Worm (Caenorhabditis elegans) whole organism, L1 larva: ENCODE measurements around the gene F53F8.5.

Experiments used
- F16B12.6 ChIP-seq: fragments of 150-350 bp; optimal IDR thresholded peaks from 2 replicates; lab custom pipeline; 2014; ENCODE audit warnings: missing biosample characterization, missing genetic modification characterization
- aha-1 ChIP-seq: fragments of 150-350 bp; optimal IDR thresholded peaks from 2 replicates; lab custom pipeline; 2014; ENCODE audit warnings: missing biosample characterization, missing genetic modification characterization
- aly-2 ChIP-seq: fragments of 150-350 bp; optimal IDR thresholded peaks from 2 replicates; lab custom pipeline; 2014; ENCODE audit warnings: missing biosample characterization, missing genetic modification characterization
- ceh-82 ChIP-seq, 3 experiments: fragments of 150-350 bp in 1 of 3; sonication (generic microtip) in 2 of 3; optimal IDR thresholded peaks; 2 replicates each; lab custom pipeline; 2014 to 2017; ENCODE audit warnings: missing biosample characterization in 3 of 3, missing genetic modification characterization in 3 of 3
- ces-1 ChIP-seq: fragments of 150-350 bp; optimal IDR thresholded peaks from 2 replicates; lab custom pipeline; 2014; ENCODE audit warnings: missing biosample characterization, missing genetic modification reagents, missing genetic modification characterization
- dpl-1 ChIP-seq, 3 experiments: fragments of 150-350 bp in 2 of 3; sonication (generic microtip) in 1 of 3; optimal IDR thresholded peaks; 2 replicates each; lab custom pipeline; 2014 to 2017; ENCODE audit warnings: missing biosample characterization in 3 of 3, missing genetic modification characterization in 3 of 3, missing genetic modification reagents in 3 of 3
- dsc-1 ChIP-seq: sonication (generic microtip); optimal IDR thresholded peaks from 2 replicates; lab custom pipeline; 2016; ENCODE audit warnings: mild to moderate bottlenecking, missing genetic modification characterization, missing compliant biosample characterization
- efl-1 ChIP-seq, 4 experiments: fragments of 150-350 bp; optimal IDR thresholded peaks in 3 of 4; peaks in 1 of 4; 1 replicate in 1 of 4; 2 replicates in 3 of 4; lab custom pipeline; 2014; ENCODE audit warnings: missing biosample characterization in 2 of 4, missing genetic modification characterization in 2 of 4, missing genetic modification reagents in 2 of 4
- elt-3 ChIP-seq, 6 experiments: fragments of 150-350 bp in 1 of 6; sonication (generic microtip); optimal IDR thresholded peaks; 2 replicates each; lab custom pipeline; 2017 to 2018; ENCODE audit warnings: missing biosample characterization in 6 of 6, missing genetic modification characterization in 6 of 6, inconsistent platforms in 1 of 6
- fkh-10 ChIP-seq: sonication (generic microtip); optimal IDR thresholded peaks from 2 replicates; lab custom pipeline; 2017; ENCODE audit warnings: missing biosample characterization, missing genetic modification reagents, missing genetic modification characterization
- fkh-8 ChIP-seq: sonication (generic microtip); optimal IDR thresholded peaks from 2 replicates; lab custom pipeline; 2016; ENCODE audit warnings: mild to moderate bottlenecking, missing genetic modification characterization, missing compliant biosample characterization
- fos-1 ChIP-seq: fragments of 150-350 bp; optimal IDR thresholded peaks from 2 replicates; lab custom pipeline; 2014; ENCODE audit warnings: missing biosample characterization, missing genetic modification characterization
- hlh-17 ChIP-seq: fragments of 200-800 bp; sonication (Bioruptor generic); optimal IDR thresholded peaks from 2 replicates; lab custom pipeline; 2018; ENCODE audit warnings: missing genetic modification characterization, mild to moderate bottlenecking, missing compliant biosample characterization, moderate library complexity, borderline replicate concordance
- hlh-4 ChIP-seq: sonication (generic microtip); optimal IDR thresholded peaks from 2 replicates; lab custom pipeline; 2016; ENCODE audit warnings: mild to moderate bottlenecking, missing genetic modification characterization, missing compliant biosample characterization
- jun-1 ChIP-seq: fragments of 150-350 bp; optimal IDR thresholded peaks from 2 replicates; lab custom pipeline; 2014; ENCODE audit warnings: missing biosample characterization, missing genetic modification reagents, missing genetic modification characterization
- lin-13 ChIP-seq: fragments of 150-350 bp; optimal IDR thresholded peaks from 2 replicates; lab custom pipeline; 2014; ENCODE audit warnings: missing biosample characterization, missing genetic modification reagents, missing genetic modification characterization
- lin-14 ChIP-seq: fragments of 200-800 bp; sonication (Bioruptor generic); optimal IDR thresholded peaks from 2 replicates; lab custom pipeline; 2018; ENCODE audit warnings: mild to moderate bottlenecking, missing genetic modification characterization, moderate library complexity, missing compliant biosample characterization
- lin-15B ChIP-seq: fragments of 150-350 bp; sonication (generic microtip); optimal IDR thresholded peaks from 3 replicates; lab custom pipeline; 2014; ENCODE audit warnings: missing biosample characterization, missing genetic modification characterization
- lin-35 ChIP-seq, 2 experiments: fragments of 150-350 bp; optimal IDR thresholded peaks; 2 replicates each; lab custom pipeline; 2014; ENCODE audit warnings: missing biosample characterization in 2 of 2, missing genetic modification characterization in 2 of 2, missing genetic modification reagents in 2 of 2
- lin-39 ChIP-seq: fragments of 150-350 bp; optimal IDR thresholded peaks from 2 replicates; lab custom pipeline; 2014; ENCODE audit warnings: missing biosample characterization, missing genetic modification reagents, missing genetic modification characterization
- lir-3 ChIP-seq: sonication (generic microtip); optimal IDR thresholded peaks from 2 replicates; lab custom pipeline; 2016; ENCODE audit warnings: mild to moderate bottlenecking, missing genetic modification characterization, moderate library complexity, missing compliant biosample characterization; ENCODE audit not compliant: poor library complexity
- lsy-2 ChIP-seq, 2 experiments: fragments of 150-350 bp; optimal IDR thresholded peaks; 2 replicates each; lab custom pipeline; 2014; ENCODE audit warnings: missing biosample characterization in 2 of 2, missing genetic modification characterization in 2 of 2
- mab-9 ChIP-seq: fragments of 200-800 bp; sonication (Bioruptor generic); IDR thresholded peaks from 2 replicates; pipeline ENCODE4 v1.3.6; 2022; ENCODE audit warnings: missing genetic modification reagents, missing genetic modification characterization, missing compliant biosample characterization
- mdl-1 ChIP-seq, 2 experiments: fragments of 150-350 bp; optimal IDR thresholded peaks; 2 replicates each; lab custom pipeline; 2014 to 2017; ENCODE audit warnings: missing biosample characterization in 2 of 2, missing genetic modification characterization in 2 of 2, inconsistent platforms in 1 of 2
- mef-2 ChIP-seq: fragments of 150-350 bp; optimal IDR thresholded peaks from 2 replicates; lab custom pipeline; 2014; ENCODE audit warnings: missing biosample characterization, missing genetic modification characterization
- nhr-47 ChIP-seq: sonication (generic microtip); optimal IDR thresholded peaks from 2 replicates; lab custom pipeline; 2016; ENCODE audit warnings: mild to moderate bottlenecking, missing genetic modification characterization, moderate library complexity, missing compliant biosample characterization
- nhr-71 ChIP-seq: sonication (generic microtip); optimal IDR thresholded peaks from 2 replicates; lab custom pipeline; 2016; ENCODE audit warnings: mild to moderate bottlenecking, missing genetic modification characterization, moderate library complexity, missing compliant biosample characterization
- nhr-90 ChIP-seq: sonication (generic microtip); optimal IDR thresholded peaks from 2 replicates; lab custom pipeline; 2016; ENCODE audit warnings: mild to moderate bottlenecking, missing genetic modification characterization, missing compliant biosample characterization; ENCODE audit not compliant: poor library complexity
- pag-3 ChIP-seq: sonication (generic microtip); optimal IDR thresholded peaks from 2 replicates; lab custom pipeline; 2017; ENCODE audit warnings: missing genetic modification characterization, mild to moderate bottlenecking, missing compliant biosample characterization, antibody characterized with exemption, borderline replicate concordance; ENCODE audit not compliant: insufficient read depth
- pqm-1 ChIP-seq: sonication (generic microtip); optimal IDR thresholded peaks from 3 replicates; lab custom pipeline; 2017; ENCODE audit warnings: missing biosample characterization, missing genetic modification characterization
- rnt-1 ChIP-seq: sonication (generic microtip); optimal IDR thresholded peaks from 2 replicates; lab custom pipeline; 2016; ENCODE audit warnings: mild to moderate bottlenecking, missing genetic modification characterization, moderate library complexity, missing compliant biosample characterization
- skn-1 ChIP-seq: fragments of 150-350 bp; optimal IDR thresholded peaks from 2 replicates; lab custom pipeline; 2014; ENCODE audit warnings: missing biosample characterization, missing genetic modification characterization
- snpc-4 ChIP-seq: fragments of 150-350 bp; optimal IDR thresholded peaks from 2 replicates; lab custom pipeline; 2014; ENCODE audit warnings: missing biosample characterization, missing genetic modification characterization
- snu-23 ChIP-seq: sonication (generic microtip); optimal IDR thresholded peaks from 2 replicates; lab custom pipeline; 2016; ENCODE audit warnings: missing genetic modification characterization, missing compliant biosample characterization
- tbx-2 ChIP-seq: sonication (generic microtip); optimal IDR thresholded peaks from 2 replicates; lab custom pipeline; 2016; ENCODE audit warnings: missing genetic modification characterization, missing compliant biosample characterization
- unc-130 ChIP-seq: fragments of 150-350 bp; optimal IDR thresholded peaks from 2 replicates; lab custom pipeline; 2017; ENCODE audit warnings: missing biosample characterization, missing genetic modification characterization, inconsistent platforms
- unc-86 ChIP-seq: sonication (generic microtip); optimal IDR thresholded peaks from 2 replicates; lab custom pipeline; 2016; ENCODE audit warnings: missing genetic modification characterization, missing compliant biosample characterization
- xbp-1 ChIP-seq: sonication (generic microtip); optimal IDR thresholded peaks from 2 replicates; lab custom pipeline; 2016; ENCODE audit warnings: missing genetic modification characterization, missing compliant biosample characterization
- ztf-11 ChIP-seq, 2 experiments: sonication (generic microtip); optimal IDR thresholded peaks; 2 replicates each; lab custom pipeline; 2016 to 2017; ENCODE audit warnings: missing genetic modification characterization in 2 of 2, missing biosample characterization in 1 of 2, missing compliant biosample characterization in 1 of 2
- ztf-4 ChIP-seq: fragments of 150-350 bp; optimal IDR thresholded peaks from 2 replicates; lab custom pipeline; 2014; ENCODE audit warnings: missing biosample characterization, missing genetic modification characterization

F53F8.5 gene

ce11 chrV:20711733-20712132 lies 7.9 kb upstream of the F53F8.5 start (continued):
- TF ChIP-seq efl-1 (optimal IDR thresholded peaks at IDR 0.05; lab: Kevin White, UChicago) = peak in 1 of 2 experiments; percentile 17
- peak in 1 of 2 experiments; percentile 80 for TF ChIP-seq efl-1 (GFP tag; optimal IDR thresholded peaks at IDR 0.05 in 1 of 2; lab: Kevin White, UChicago)
- TF ChIP-seq nhr-47 = peak; percentile 32
- no peak for TF ChIP-seq snpc-4 (tag; lab: Kevin White, UChicago)
- TF ChIP-seq pag-3 (tag; lab: Kevin White, UChicago) = no peak
- TF ChIP-seq ztf-11 (tag; optimal IDR thresholded peaks at IDR 0.05; lab: Kevin White, UChicago) = no peak
- no peak for TF ChIP-seq fos-1 (tag; lab: Kevin White, UChicago)
- peak; percentile 22 for TF ChIP-seq lin-39 (tag; lab: Kevin White, UChicago)
- peak; percentile 37 for TF ChIP-seq lin-13 (GFP tag; lab: Kevin White, UChicago)
- TF ChIP-seq hlh-4 (tag; lab: Kevin White, UChicago) = no peak
- no peak for TF ChIP-seq unc-86 (tag; lab: Kevin White, UChicago)
- TF ChIP-seq, all 84 proteins: peak for 34

DNA sequence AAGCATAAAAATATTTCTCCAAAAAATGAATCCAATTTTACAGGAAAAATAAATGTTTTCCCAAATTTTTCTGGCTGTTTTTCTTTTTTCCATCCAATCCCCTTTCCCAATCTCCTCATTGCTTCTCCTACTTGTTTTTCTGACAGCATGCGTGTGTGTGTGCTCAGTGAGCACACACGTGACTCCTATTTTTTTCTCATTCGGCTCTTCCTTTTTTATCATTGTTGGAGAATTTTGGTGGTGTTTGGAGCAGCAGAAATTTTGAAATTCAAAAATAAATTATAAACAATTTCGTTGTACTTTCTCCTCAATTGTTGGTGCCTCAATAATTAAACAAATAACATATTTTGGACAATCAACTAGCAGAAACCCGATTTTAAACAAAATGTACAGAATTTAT lies 6.8 kb upstream of the F53F8.5 start:
- TF ChIP-seq pqm-1 (no peak), dpl-1 (GFP tag; optimal IDR thresholded peaks at IDR 0.05; lab: Kevin White, UChicago) (peak in 1 of 3 experiments; percentile 10), snu-23 (GFP tag; lab: Kevin White, UChicago) (no peak), dsc-1 (tag; lab: Kevin White, UChicago) (no peak), rnt-1 (tag; lab: Kevin White, UChicago) (peak; percentile 28), nhr-47 (peak; percentile 3), aha-1 (no peak), lsy-2 (tag; optimal IDR thresholded peaks at IDR 0.05; lab: Kevin White, UChicago) (peak in 1 of 2 experiments; percentile 6), efl-1 (optimal IDR thresholded peaks at IDR 0.05; lab: Kevin White, UChicago) (no peak), efl-1 (GFP tag; optimal IDR thresholded peaks at IDR 0.05 in 1 of 2; lab: Kevin White, UChicago) (peak in 1 of 2 experiments; percentile 0), F16B12.6 (tag; lab: Kevin White, UChicago) (no peak), skn-1 (tag; lab: Kevin White, UChicago) (peak; percentile 35), xbp-1 (tag; lab: Kevin White, UChicago) (no peak), lin-13 (GFP tag; lab: Kevin White, UChicago) (peak; percentile 28), jun-1 (tag; lab: Kevin White, UChicago) (no peak), lin-14 (GFP tag; lab: Kevin White, UChicago) (peak; percentile 25), ceh-82 (tag; optimal IDR thresholded peaks at IDR 0.05; lab: Kevin White, UChicago) (peak in 1 of 3 experiments; percentile 15), mdl-1 (tag; optimal IDR thresholded peaks at IDR 0.05; lab: Kevin White, UChicago) (peak in 1 of 2 experiments; percentile 72), lin-15B (no peak), nhr-71 (tag; lab: Kevin White, UChicago) (peak; percentile 18)

DNA sequence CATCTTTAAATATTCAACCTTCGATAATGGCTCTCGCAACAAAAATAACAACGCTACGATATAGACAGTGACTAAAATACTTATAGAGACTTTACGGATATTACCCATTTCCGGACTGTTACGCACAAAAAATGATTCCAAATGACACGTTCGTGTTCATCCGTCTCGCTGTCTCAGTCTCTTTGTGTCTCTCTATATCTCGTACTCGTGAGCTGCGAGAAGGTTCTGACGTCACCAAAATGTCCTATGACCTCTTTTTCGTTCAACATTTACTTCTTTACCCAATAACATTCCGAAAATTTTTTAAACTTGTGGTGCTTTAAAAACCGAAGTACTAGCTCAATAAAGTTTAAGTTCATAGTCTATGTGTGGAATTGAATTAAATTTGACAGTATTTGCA lies 6.3 kb upstream of the F53F8.5 start:
- TF ChIP-seq ces-1 (GFP tag; lab: Kevin White, UChicago) (no peak), aly-2 (no peak), mab-9 (GFP tag; lab: Robert Waterston, UW) (no peak), fkh-10 (GFP tag; lab: Kevin White, UChicago) (peak; percentile 12), lir-3 (peak; percentile 43), ztf-11 (tag; optimal IDR thresholded peaks at IDR 0.05; lab: Kevin White, UChicago) (no peak), snu-23 (GFP tag; lab: Kevin White, UChicago) (peak; percentile 39), fkh-8 (tag; lab: Kevin White, UChicago) (peak; percentile 47), unc-86 (tag; lab: Kevin White, UChicago) (peak; percentile 29), mef-2 (tag; lab: Kevin White, UChicago) (peak; percentile 0), lin-39 (tag; lab: Kevin White, UChicago) (no peak), mdl-1 (tag; optimal IDR thresholded peaks at IDR 0.05; lab: Kevin White, UChicago) (peak in 1 of 2 experiments; percentile 47), tbx-2 (tag; lab: Kevin White, UChicago) (peak; percentile 18), nhr-71 (tag; lab: Kevin White, UChicago) (peak; percentile 66), dsc-1 (tag; lab: Kevin White, UChicago) (no peak), nhr-47 (peak; percentile 26), nhr-90 (no peak), lin-35 (GFP tag; optimal IDR thresholded peaks at IDR 0.05; lab: Kevin White, UChicago) (peak in 1 of 2 experiments; percentile 45), efl-1 (optimal IDR thresholded peaks at IDR 0.05; lab: Kevin White, UChicago) (peak; percentile 18 to 31), efl-1 (GFP tag; optimal IDR thresholded peaks at IDR 0.05 in 1 of 2; lab: Kevin White, UChicago) (no peak), elt-3 (tag; optimal IDR thresholded peaks at IDR 0.05; lab: Kevin White, UChicago) (no peak), rnt-1 (tag; lab: Kevin White, UChicago) (peak; percentile 77), hlh-17 (GFP tag; lab: Kevin White, UChicago) (no peak), unc-130 (peak; percentile 10), ztf-4 (tag; lab: Kevin White, UChicago) (peak; percentile 69), lin-14 (GFP tag; lab: Kevin White, UChicago) (peak; percentile 81), xbp-1 (tag; lab: Kevin White, UChicago) (peak; percentile 6), lsy-2 (tag; optimal IDR thresholded peaks at IDR 0.05; lab: Kevin White, UChicago) (peak; percentile 50 to 51)
